Fruit fly (Drosophila melanogaster) whole organism, embryonic: ENCODE data around the gene CG10512.

ENCODE experiments used
- ATbp ChIP-seq: fragments of 200-800 bp; sonication (Bioruptor generic); optimal IDR thresholded peaks from 2 replicates; lab custom pipeline; 2017; ENCODE audit warnings: missing biosample characterization, mild to moderate bottlenecking, missing genetic modification characterization, missing genetic modification reagents
- Adf1 ChIP-seq: fragments of 200-800 bp; sonication (Bioruptor generic); IDR thresholded peaks from 2 replicates; pipeline ENCODE4 v1.3.6; 2022; ENCODE audit warnings: missing biosample characterization, missing genetic modification characterization
- CG10366 ChIP-seq: fragments of 200-800 bp; sonication (Bioruptor generic); IDR thresholded peaks from 2 replicates; pipeline ENCODE4 v1.3.6; 2022; ENCODE audit warnings: missing biosample characterization, missing genetic modification characterization
- CG10979 ChIP-seq: fragments of 200-800 bp; sonication (Bioruptor generic); optimal IDR thresholded peaks from 2 replicates; lab custom pipeline; 2018; ENCODE audit warnings: missing biosample characterization, mild to moderate bottlenecking, missing genetic modification characterization, moderate library complexity
- CG11085 ChIP-seq: fragments of 200-800 bp; sonication (Bioruptor generic); IDR thresholded peaks from 2 replicates; pipeline ENCODE4 v1.3.6; 2022; ENCODE audit warnings: missing biosample characterization, missing genetic modification characterization
- CG11504 ChIP-seq: fragments of 200-800 bp; sonication (Bioruptor generic); optimal IDR thresholded peaks from 3 replicates; lab custom pipeline; 2019; ENCODE audit warnings: missing biosample characterization, mild to moderate bottlenecking, missing genetic modification characterization, moderate library complexity
- CG12769 ChIP-seq: fragments of 200-800 bp; sonication (Bioruptor generic); optimal IDR thresholded peaks from 2 replicates; lab custom pipeline; 2019; ENCODE audit warnings: missing biosample characterization, mild to moderate bottlenecking, missing genetic modification characterization, moderate library complexity
- CG13424 ChIP-seq: fragments of 200-800 bp; sonication (Bioruptor generic); optimal IDR thresholded peaks from 2 replicates; lab custom pipeline; 2019; ENCODE audit warnings: missing biosample characterization, mild to moderate bottlenecking, missing genetic modification characterization, moderate library complexity
- CG1529 ChIP-seq: fragments of 200-800 bp; sonication (Bioruptor generic); optimal IDR thresholded peaks from 3 replicates; lab custom pipeline; 2018; ENCODE audit warnings: missing biosample characterization, missing genetic modification characterization
- CG1603 ChIP-seq: fragments of 200-800 bp; sonication (Bioruptor generic); optimal IDR thresholded peaks from 2 replicates; lab custom pipeline; 2019; ENCODE audit warnings: missing biosample characterization, mild to moderate bottlenecking, missing genetic modification characterization, moderate library complexity
- CG16863 ChIP-seq: fragments of 200-800 bp; sonication (Bioruptor generic); optimal IDR thresholded peaks from 3 replicates; lab custom pipeline; 2016; ENCODE audit warnings: missing biosample characterization, missing genetic modification characterization
- CG17361 ChIP-seq: fragments of 200-800 bp; sonication (Bioruptor generic); IDR thresholded peaks from 3 replicates; pipeline ENCODE4 v1.3.6; 2022; ENCODE audit warnings: missing biosample characterization, missing genetic modification characterization
- CG17829 ChIP-seq: fragments of 200-800 bp; optimal IDR thresholded peaks from 2 replicates; lab custom pipeline; 2019; ENCODE audit warnings: missing biosample characterization, mild to moderate bottlenecking, missing genetic modification characterization, moderate library complexity
- CG18262 ChIP-seq: fragments of 200-800 bp; optimal IDR thresholded peaks from 3 replicates; lab custom pipeline; 2019; ENCODE audit warnings: missing biosample characterization, mild to moderate bottlenecking, missing genetic modification characterization, moderate library complexity
- CG2199 ChIP-seq: fragments of 200-800 bp; sonication (Bioruptor generic); IDR thresholded peaks from 3 replicates; pipeline ENCODE4 v1.3.6; 2022; ENCODE audit warnings: missing biosample characterization, missing genetic modification characterization
- CG2712 ChIP-seq: fragments of 200-800 bp; optimal IDR thresholded peaks from 3 replicates; lab custom pipeline; 2019; ENCODE audit warnings: missing biosample characterization, mild to moderate bottlenecking, missing genetic modification characterization, moderate library complexity
- CG31441 ChIP-seq: fragments of 200-800 bp; sonication (Bioruptor generic); IDR thresholded peaks from 2 replicates; pipeline ENCODE4 v1.3.6; 2022; ENCODE audit warnings: missing biosample characterization, missing genetic modification characterization
- CG4424 ChIP-seq: fragments of 200-800 bp; sonication (Bioruptor generic); optimal IDR thresholded peaks from 3 replicates; lab custom pipeline; 2016; ENCODE audit warnings: missing biosample characterization, missing genetic modification characterization
- CG5180 ChIP-seq: fragments of 200-800 bp; sonication (Bioruptor generic); optimal IDR thresholded peaks from 3 replicates; lab custom pipeline; 2017; ENCODE audit warnings: missing biosample characterization, missing genetic modification characterization, mild to moderate bottlenecking, moderate library complexity, missing genetic modification reagents
- CG5953 ChIP-seq: fragments of 200-800 bp; sonication (Bioruptor generic); IDR thresholded peaks from 2 replicates; pipeline ENCODE4 v1.3.6; 2022; ENCODE audit warnings: missing biosample characterization, missing genetic modification characterization
- CG6175 ChIP-seq: fragments of 200-800 bp; sonication (Bioruptor generic); IDR thresholded peaks from 3 replicates; pipeline ENCODE4 v1.3.6; 2022; ENCODE audit warnings: missing biosample characterization, missing genetic modification characterization
- CG7357 ChIP-seq: fragments of 200-800 bp; sonication (Bioruptor generic); IDR thresholded peaks from 3 replicates; pipeline ENCODE4 v1.3.6; 2022; ENCODE audit warnings: missing biosample characterization, missing genetic modification characterization
- CG7839 ChIP-seq: fragments of 200-800 bp; sonication (Bioruptor generic); optimal IDR thresholded peaks from 3 replicates; lab custom pipeline; 2018; ENCODE audit warnings: missing biosample characterization, mild to moderate bottlenecking, missing genetic modification characterization, moderate library complexity
- CG8388 ChIP-seq: fragments of 200-800 bp; sonication (Bioruptor generic); optimal IDR thresholded peaks from 2 replicates; lab custom pipeline; 2019; ENCODE audit warnings: missing biosample characterization, mild to moderate bottlenecking, missing genetic modification characterization, moderate library complexity
- CoRest ChIP-seq: fragments of 200-800 bp; sonication (Bioruptor generic); optimal IDR thresholded peaks from 3 replicates; lab custom pipeline; 2018; ENCODE audit warnings: missing biosample characterization, mild to moderate bottlenecking, missing genetic modification characterization, moderate library complexity
- Dll ChIP-seq: fragments of 200-800 bp; sonication (Bioruptor generic); IDR thresholded peaks from 4 replicates; pipeline ENCODE4 v1.3.6; 2022; ENCODE audit warnings: missing biosample characterization, missing genetic modification characterization; ENCODE audit not compliant: partially characterized antibody
- Ets65A ChIP-seq: fragments of 200-800 bp; sonication (Bioruptor generic); peaks from one replicate; lab custom pipeline; 2016; ENCODE audit warnings: missing biosample characterization, missing genetic modification characterization
- NK7.1 ChIP-seq: fragments of 200-800 bp; sonication (Bioruptor generic); optimal IDR thresholded peaks from 3 replicates; lab custom pipeline; 2016; ENCODE audit warnings: missing biosample characterization, missing genetic modification characterization
- Oli ChIP-seq: fragments of 200-800 bp; sonication (Bioruptor generic); optimal IDR thresholded peaks from 2 replicates; lab custom pipeline; 2018; ENCODE audit warnings: missing biosample characterization, mild to moderate bottlenecking, missing genetic modification characterization, moderate library complexity
- Xbp1 ChIP-seq: fragments of 200-800 bp; sonication (Bioruptor generic); optimal IDR thresholded peaks from 3 replicates; lab custom pipeline; 2016; ENCODE audit warnings: missing biosample characterization, mild to moderate bottlenecking, missing genetic modification characterization
- YL-1 ChIP-seq: fragments of 200-800 bp; sonication (Bioruptor generic); optimal IDR thresholded peaks from 3 replicates; lab custom pipeline; 2017; ENCODE audit warnings: missing biosample characterization, mild to moderate bottlenecking, missing genetic modification characterization
- amos ChIP-seq: fragments of 200-800 bp; sonication (Bioruptor generic); IDR thresholded peaks from 2 replicates; pipeline ENCODE4 v1.3.6; 2022; ENCODE audit warnings: missing biosample characterization, missing genetic modification characterization; ENCODE audit not compliant: partially characterized antibody
- chif ChIP-seq, 2 experiments: fragments of 200-800 bp; sonication (Bioruptor generic); optimal IDR thresholded peaks; 3 replicates each; lab custom pipeline; 2016; ENCODE audit warnings: missing biosample characterization in 2 of 2, missing genetic modification characterization in 2 of 2
- ci ChIP-seq: fragments of 200-800 bp; sonication (Bioruptor generic); IDR thresholded peaks from 3 replicates; pipeline ENCODE4 v1.3.6; 2022; ENCODE audit warnings: missing biosample characterization, missing genetic modification characterization
- dysf ChIP-seq: fragments of 200-800 bp; sonication (Bioruptor generic); IDR thresholded peaks from 3 replicates; pipeline ENCODE4 v1.3.6; 2022; ENCODE audit warnings: missing biosample characterization, missing genetic modification characterization
- en ChIP-seq: fragments of 200-800 bp; sonication (Bioruptor generic); optimal IDR thresholded peaks from 2 replicates; lab custom pipeline; 2016; ENCODE audit warnings: missing biosample characterization, missing genetic modification characterization
- ftz-f1 ChIP-seq: fragments of 200-800 bp; sonication (Bioruptor generic); optimal IDR thresholded peaks from 2 replicates; lab custom pipeline; 2016; ENCODE audit warnings: missing biosample characterization, missing genetic modification characterization
- insv ChIP-seq, 2 experiments: fragments of 200-800 bp; sonication (Bioruptor generic); optimal IDR thresholded peaks; 3 replicates each; lab custom pipeline; 2016 to 2018; ENCODE audit warnings: missing biosample characterization in 2 of 2, missing genetic modification characterization in 2 of 2
- jing ChIP-seq: fragments of 200-800 bp; sonication (Bioruptor generic); optimal IDR thresholded peaks from 2 replicates; lab custom pipeline; 2018; ENCODE audit warnings: missing biosample characterization, mild to moderate bottlenecking, missing genetic modification characterization
- lab ChIP-seq: fragments of 200-800 bp; sonication (Bioruptor generic); optimal IDR thresholded peaks from 3 replicates; lab custom pipeline; 2017; ENCODE audit warnings: missing biosample characterization, missing genetic modification characterization, mild to moderate bottlenecking, moderate library complexity, missing genetic modification reagents
- lbe ChIP-seq: fragments of 200-800 bp; sonication (Bioruptor generic); optimal IDR thresholded peaks from 2 replicates; lab custom pipeline; 2016; ENCODE audit warnings: missing biosample characterization, mild to moderate bottlenecking, missing genetic modification characterization
- mld ChIP-seq: fragments of 200-800 bp; sonication (Bioruptor generic); IDR thresholded peaks from 3 replicates; pipeline ENCODE4 v1.3.6; 2022; ENCODE audit warnings: missing biosample characterization, missing genetic modification characterization; ENCODE audit not compliant: partially characterized antibody
- nau ChIP-seq: fragments of 200-800 bp; sonication (Bioruptor generic); optimal IDR thresholded peaks from 3 replicates; lab custom pipeline; 2017; ENCODE audit warnings: missing biosample characterization, mild to moderate bottlenecking, missing genetic modification characterization, missing genetic modification reagents
- nmo ChIP-seq: fragments of 200-800 bp; sonication (Bioruptor generic); optimal IDR thresholded peaks from 2 replicates; lab custom pipeline; 2018; ENCODE audit warnings: missing biosample characterization, mild to moderate bottlenecking, missing genetic modification characterization, moderate library complexity
- phol ChIP-seq: fragments of 200-800 bp; sonication (Bioruptor generic); optimal IDR thresholded peaks from 3 replicates; lab custom pipeline; 2018; ENCODE audit warnings: missing biosample characterization, mild to moderate bottlenecking, missing genetic modification characterization, moderate library complexity
- prd ChIP-seq, 3 experiments: fragments of >200 bp in 2 of 3; fragments of 200-800 bp in 1 of 3; sonication (Bioruptor generic) in 1 of 3; optimal IDR thresholded peaks in 2 of 3; IDR thresholded peaks in 1 of 3; 2 replicates in 2 of 3; 3 replicates in 1 of 3; pipeline versions ENCODE4 v1.3.6 to Lab custom; 2017 to 2022; ENCODE audit warnings: missing biosample characterization in 1 of 3, missing genetic modification characterization in 1 of 3
- row ChIP-seq: fragments of 200-800 bp; sonication (Bioruptor generic); IDR thresholded peaks from 3 replicates; pipeline ENCODE4 v1.3.6; 2022; ENCODE audit warnings: missing biosample characterization, missing genetic modification characterization
- sd ChIP-seq: fragments of 200-800 bp; sonication (Bioruptor generic); optimal IDR thresholded peaks from 3 replicates; lab custom pipeline; 2018; ENCODE audit warnings: missing biosample characterization, mild to moderate bottlenecking, missing genetic modification characterization, moderate library complexity
- unpg ChIP-seq: fragments of 200-800 bp; sonication (Bioruptor generic); optimal IDR thresholded peaks from 3 replicates; lab custom pipeline; 2018; ENCODE audit warnings: missing biosample characterization, mild to moderate bottlenecking, missing genetic modification characterization, moderate library complexity
- vvl ChIP-seq: fragments of 200-800 bp; sonication (Bioruptor generic); IDR thresholded peaks from 2 replicates; pipeline ENCODE4 v1.3.6; 2022; ENCODE audit warnings: missing biosample characterization, missing genetic modification characterization

CG10512 gene

dm6 chr3L:21223268-21223667 is 20.5 kb downstream of the CG10512 start:
- TF ChIP-seq CG5953 (GFP tag; lab: Robert Waterston, UW) (no peak), chif (GFP tag; optimal IDR thresholded peaks at IDR 0.05; lab: Kevin White, UChicago) (no peak), CG31441 (peak; percentile 28; the same call in 1 of the 2 replicates), lab (GFP tag; lab: Kevin White, UChicago) (peak; percentile 5), Oli (tag; lab: Kevin White, UChicago) (peak; percentile 18), prd (optimal IDR thresholded peaks at IDR 0.05; lab: Kevin White, UChicago) (no peak), prd (GFP tag; IDR thresholded peaks at IDR 0.05; lab: Robert Waterston, UW) (peak; percentile 17; the same call in 1 of the 3 replicates), CG11085 (GFP tag; lab: Robert Waterston, UW) (no peak), insv (GFP tag; optimal IDR thresholded peaks at IDR 0.05; lab: Kevin White, UChicago) (no peak), CG18262 (tag; lab: Kevin White, UChicago) (peak; percentile 26), Xbp1 (GFP tag; lab: Kevin White, UChicago) (peak; percentile 22), ATbp (peak; percentile 2), CG10366 (peak; percentile 30; the same call in 1 of the 2 replicates), CG1529 (GFP tag; lab: Kevin White, UChicago) (no peak), CG7357 (GFP tag; lab: Robert Waterston, UW) (no peak), CG11504 (tag; lab: Kevin White, UChicago) (peak; percentile 52), ci (no peak), phol (tag; lab: Kevin White, UChicago) (peak; percentile 36), CG4424 (GFP tag; lab: Kevin White, UChicago) (peak; percentile 4), CG12769 (tag; lab: Kevin White, UChicago) (peak; percentile 21), CG16863 (GFP tag; lab: Kevin White, UChicago) (no peak), jing (no peak), ftz-f1 (GFP tag; lab: Kevin White, UChicago) (no peak), vvl (GFP tag; lab: Robert Waterston, UW) (peak; percentile 47; the same call in 1 of the 2 replicates), NK7.1 (GFP tag; lab: Kevin White, UChicago) (no peak), row (GFP tag; lab: Robert Waterston, UW) (peak; percentile 17; the same call in 1 of the 3 replicates), CoRest (tag; lab: Kevin White, UChicago) (no peak), CG1603 (tag; lab: Kevin White, UChicago) (peak; percentile 24), lbe (GFP tag; lab: Kevin White, UChicago) (no peak), Dll (GFP tag; lab: Robert Waterston, UW) (no peak), en (GFP tag; lab: Kevin White, UChicago) (no peak), unpg (GFP tag; lab: Kevin White, UChicago) (peak; percentile 32), CG5180 (no peak), sd (tag; lab: Kevin White, UChicago) (peak; percentile 91), CG2199 (no peak), dysf (0 out of 3 replicates have a peak, but pooled peaks have one; percentile 27), nmo (GFP tag; lab: Kevin White, UChicago) (peak; percentile 3), CG17361 (GFP tag; lab: Robert Waterston, UW) (0 out of 3 replicates have a peak, but pooled peaks have one; percentile 18), amos (no peak), CG6175 (GFP tag; lab: Robert Waterston, UW) (no peak), Ets65A (GFP tag; lab: Kevin White, UChicago) (no peak), mld (no peak), nau (GFP tag; lab: Kevin White, UChicago) (no peak), CG7839 (peak; percentile 51), CG8388 (GFP tag; lab: Kevin White, UChicago) (no peak), CG10979 (tag; lab: Kevin White, UChicago) (peak; percentile 52), CG13424 (tag; lab: Kevin White, UChicago) (peak; percentile 15), CG2712 (tag; lab: Kevin White, UChicago) (peak; percentile 30), Adf1 (no peak), CG17829 (tag; lab: Kevin White, UChicago) (peak; percentile 1), YL-1 (GFP tag; lab: Kevin White, UChicago) (no peak)
